Worm (Caenorhabditis elegans) whole organism, mixed stage, embryonic: ENCODE measurements around the gene lbp-8.

ENCODE experiments used
- M03D4.4 ChIP-seq: sonication (generic microtip); optimal IDR thresholded peaks from 2 replicates; lab custom pipeline; 2017; ENCODE audit warnings: mild to moderate bottlenecking, missing genetic modification characterization, missing compliant biosample characterization
- blmp-1 ChIP-seq: fragments of 150-350 bp; optimal IDR thresholded peaks from 2 replicates; lab custom pipeline; 2014; ENCODE audit warnings: missing biosample characterization, missing genetic modification characterization
- cnd-1 ChIP-seq: fragments of 200-800 bp; sonication (Bioruptor generic); optimal IDR thresholded peaks from 2 replicates; lab custom pipeline; 2018; ENCODE audit warnings: mild to moderate bottlenecking, missing genetic modification characterization, missing compliant biosample characterization
- ham-2 ChIP-seq: fragments of 200-800 bp; sonication (Bioruptor generic); optimal IDR thresholded peaks from 2 replicates; lab custom pipeline; 2018; ENCODE audit warnings: mild to moderate bottlenecking, missing genetic modification characterization, missing compliant biosample characterization
- mls-2 ChIP-seq: sonication (generic microtip); optimal IDR thresholded peaks from 2 replicates; lab custom pipeline; 2016; ENCODE audit warnings: mild to moderate bottlenecking, missing genetic modification characterization, moderate library complexity, missing compliant biosample characterization
- nhr-12 ChIP-seq: fragments of 150-350 bp; optimal IDR thresholded peaks from 2 replicates; lab custom pipeline; 2014; ENCODE audit warnings: missing biosample characterization, missing genetic modification characterization
- nhr-237 ChIP-seq: fragments of 150-350 bp; optimal IDR thresholded peaks from 2 replicates; lab custom pipeline; 2014; ENCODE audit warnings: missing biosample characterization, missing genetic modification characterization
- nhr-28 ChIP-seq: fragments of 150-350 bp; optimal IDR thresholded peaks from 2 replicates; lab custom pipeline; 2014; ENCODE audit warnings: missing biosample characterization, missing genetic modification characterization
- nhr-76 ChIP-seq: sonication (generic microtip); optimal IDR thresholded peaks from 2 replicates; lab custom pipeline; 2017; ENCODE audit warnings: missing biosample characterization, missing genetic modification characterization
- snpc-4 ChIP-seq: fragments of 150-350 bp; optimal IDR thresholded peaks from 2 replicates; lab custom pipeline; 2014; ENCODE audit warnings: missing biosample characterization, missing genetic modification characterization
- unc-39 ChIP-seq: fragments of 150-350 bp; optimal IDR thresholded peaks from 2 replicates; lab custom pipeline; 2014; ENCODE audit warnings: missing biosample characterization, missing genetic modification characterization
- unc-62 ChIP-seq: fragments of 150-350 bp; optimal IDR thresholded peaks from 2 replicates; lab custom pipeline; 2014; ENCODE audit warnings: missing biosample characterization, missing genetic modification reagents, missing genetic modification characterization
- ztf-11 ChIP-seq: fragments of 150-350 bp; optimal IDR thresholded peaks from 2 replicates; lab custom pipeline; 2014; ENCODE audit warnings: missing biosample characterization, missing genetic modification characterization

ce11 chrV:13856376-13856775 is 34.2 kb upstream of the lbp-8 start, which contains the start of gene srx-134:
- TF ChIP-seq snpc-4 (no peak), nhr-237 (tag; lab: Kevin White, UChicago) (no peak), unc-39 (no peak), mls-2 (tag; lab: Kevin White, UChicago) (no peak), ham-2 (GFP tag; lab: Kevin White, UChicago) (no peak), unc-62 (no peak), ztf-11 (no peak), nhr-76 (tag; lab: Kevin White, UChicago) (no peak), M03D4.4 (no peak), nhr-28 (tag; lab: Kevin White, UChicago) (no peak), blmp-1 (tag; lab: Kevin White, UChicago) (no peak), nhr-12 (tag; lab: Kevin White, UChicago) (no peak), cnd-1 (no peak)
